Worm (Caenorhabditis elegans): ENCODE data around the gene sre-4.

sre-4 gene

DNA sequence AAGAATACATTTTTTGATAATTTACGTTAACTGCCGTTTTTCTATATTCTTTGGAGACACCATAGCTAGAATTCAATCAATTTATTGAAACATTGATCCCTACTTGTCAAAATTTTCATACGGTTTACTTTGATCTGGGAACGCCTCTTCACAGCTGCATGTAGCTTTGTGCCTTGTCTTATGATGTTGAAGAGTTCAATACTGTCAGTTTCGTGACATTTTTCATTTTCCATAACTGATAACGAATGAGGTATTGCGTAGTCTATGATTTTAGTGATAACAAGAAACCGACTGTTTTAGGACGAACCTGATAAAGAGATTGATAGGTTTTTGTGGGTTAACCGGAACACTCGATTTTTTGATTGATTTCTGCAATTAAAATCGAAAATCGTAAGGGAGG is 16.8 kb upstream of the sre-4 start (continued):
- TF ChIP-seq dpl-1 (GFP tag; optimal IDR thresholded peaks at IDR 0.05) = no peak
- peak; percentile 83 for TF ChIP-seq aha-1 (tag)
- peak; percentile 85 for TF ChIP-seq ceh-20 (GFP tag; IDR thresholded peaks at IDR 0.05)
- no peak for TF ChIP-seq Y48G9A.11 (GFP tag; IDR thresholded peaks at IDR 0.05)
- peak; percentile 78 for TF ChIP-seq nhr-48 (tag; optimal IDR thresholded peaks at IDR 0.05)
- no peak for TF ChIP-seq ama-1 (optimal IDR thresholded peaks at IDR 0.05)
- TF ChIP-seq zip-2 (tag; optimal IDR thresholded peaks at IDR 0.05) = no peak
- no peak for TF ChIP-seq fkh-10 (GFP tag; optimal IDR thresholded peaks at IDR 0.05)
- peak; percentile 41 for TF ChIP-seq gei-8 (GFP tag; optimal IDR thresholded peaks at IDR 0.05)
- TF ChIP-seq F44E2.7 (GFP tag; IDR thresholded peaks at IDR 0.05) = no peak
- TF ChIP-seq pqm-1 (tag; optimal IDR thresholded peaks at IDR 0.05) = peak; percentile 98
- TF ChIP-seq lsy-2 (tag; optimal IDR thresholded peaks at IDR 0.05) = peak in 1 of 2 experiments; percentile 70
- TF ChIP-seq Y105C5A.15 (GFP tag; IDR thresholded peaks at IDR 0.05) = no peak
- no peak for TF ChIP-seq R02D3.7 (tag; optimal IDR thresholded peaks at IDR 0.05)
- peak; percentile 53 for TF ChIP-seq T20F7.1 (GFP tag; optimal IDR thresholded peaks at IDR 0.05)
- TF ChIP-seq aly-2 (tag; optimal IDR thresholded peaks at IDR 0.05) = no peak
- TF ChIP-seq Y5F2A.4 (GFP tag; optimal IDR thresholded peaks at IDR 0.05) = no peak
- TF ChIP-seq dmd-9 (GFP tag; IDR thresholded peaks at IDR 0.05) = no peak
- TF ChIP-seq snpc-1.2 (GFP tag; IDR thresholded peaks at IDR 0.05) = no peak
- no peak for TF ChIP-seq ztf-11 (tag; optimal IDR thresholded peaks at IDR 0.05)
- 0 out of 2 replicates have a peak, but pooled peaks have one; percentile 33 for TF ChIP-seq zfp-3 (GFP tag; conservative IDR thresholded peaks at IDR 0.05)
- TF ChIP-seq lin-15B (tag; optimal IDR thresholded peaks at IDR 0.05) = no peak
- no peak for TF ChIP-seq unc-39 (tag; optimal IDR thresholded peaks at IDR 0.05)
- peak; percentile 63 for TF ChIP-seq nhr-102 (tag; optimal IDR thresholded peaks at IDR 0.05)
- peak; percentile 92 for TF ChIP-seq nhr-77 (tag; optimal IDR thresholded peaks at IDR 0.05)
- no peak for TF ChIP-seq lin-38 (GFP tag; IDR thresholded peaks at IDR 0.05)
- no peak for TF ChIP-seq F37D6.2 (tag; optimal IDR thresholded peaks at IDR 0.05)
- TF ChIP-seq php-3 (GFP tag; IDR thresholded peaks at IDR 0.05) = peak; percentile 99
- TF ChIP-seq ceh-44 (GFP tag; IDR thresholded peaks at IDR 0.05) = no peak
- TF ChIP-seq mdl-1 (tag; optimal IDR thresholded peaks at IDR 0.05) = peak in 1 of 2 experiments; percentile 57
- TF ChIP-seq nhr-76 (tag; optimal IDR thresholded peaks at IDR 0.05) = no peak
- TF ChIP-seq dmd-8 (GFP tag; IDR thresholded peaks at IDR 0.05) = no peak
- no peak for TF ChIP-seq ZK546.5 (tag; optimal IDR thresholded peaks at IDR 0.05)
- TF ChIP-seq hlh-30 (tag; optimal IDR thresholded peaks at IDR 0.05; ENCODE audit: insufficient read depth) = peak; percentile 59
- TF ChIP-seq dmd-6 (GFP tag; IDR thresholded peaks at IDR 0.05) = peak; percentile 98
- TF ChIP-seq nhr-25 (tag; optimal IDR thresholded peaks at IDR 0.05; ENCODE audit: borderline replicate concordance, insufficient read depth) = no peak
- peak; percentile 70 for TF ChIP-seq mdt-29 (GFP tag; IDR thresholded peaks at IDR 0.05)
- TF ChIP-seq tra-1 (GFP tag; IDR thresholded peaks at IDR 0.05) = peak; percentile 97
- TF ChIP-seq hif-1 (tag; optimal IDR thresholded peaks at IDR 0.05) = peak; percentile 24 to 79
- no peak for TF ChIP-seq nhr-11 (tag; optimal IDR thresholded peaks at IDR 0.05)
- peak; percentile 98 for TF ChIP-seq nhr-28 (tag; optimal IDR thresholded peaks at IDR 0.05)
- TF ChIP-seq saeg-2 (GFP tag; IDR thresholded peaks at IDR 0.05) = no peak
- peak; percentile 95 for TF ChIP-seq lin-1 (GFP tag; IDR thresholded peaks at IDR 0.05)

ce11 chrIV:9799664-9800063 is 15.1 kb upstream of the sre-4 start:
- no peak for TF ChIP-seq snpc-4 (tag; optimal IDR thresholded peaks at IDR 0.05)
- TF ChIP-seq T20F7.1 (GFP tag; optimal IDR thresholded peaks at IDR 0.05) = peak; percentile 28
- TF ChIP-seq hlh-30 (tag; optimal IDR thresholded peaks at IDR 0.05; ENCODE audit: insufficient read depth) = peak; percentile 42
- TF ChIP-seq lin-39 (tag; optimal IDR thresholded peaks at IDR 0.05) = no peak
- TF ChIP-seq dmd-6 (GFP tag; IDR thresholded peaks at IDR 0.05) = peak; percentile 24; the same call in 1 of the 2 replicates
- TF ChIP-seq lir-3 (tag; optimal IDR thresholded peaks at IDR 0.05) = no peak
- peak; percentile 41 for TF ChIP-seq dve-1 (tag; optimal IDR thresholded peaks at IDR 0.05; ENCODE audit: insufficient read depth)
- TF ChIP-seq aha-1 (tag) = peak; percentile 84
- TF ChIP-seq dpl-1 (GFP tag; optimal IDR thresholded peaks at IDR 0.05) = no peak
- peak; percentile 55 for TF ChIP-seq hlh-11 (tag; optimal IDR thresholded peaks at IDR 0.05)
- no peak for TF ChIP-seq F26F4.8 (GFP tag; conservative IDR thresholded peaks at IDR 0.05)
- no peak for TF ChIP-seq daf-16 (GFP tag; optimal IDR thresholded peaks at IDR 0.05)
- peak; percentile 53 for TF ChIP-seq daf-16 (tag; optimal IDR thresholded peaks at IDR 0.05)
- TF ChIP-seq mxl-2 (GFP tag; conservative IDR thresholded peaks at IDR 0.05) = peak; percentile 93
- no peak for TF ChIP-seq madf-5 (GFP tag; IDR thresholded peaks at IDR 0.05)
- peak in 1 of 2 experiments; percentile 4 for TF ChIP-seq lsy-2 (tag; optimal IDR thresholded peaks at IDR 0.05)
